Worm (Caenorhabditis elegans): ENCODE data around the gene nhr-207.

DNA sequence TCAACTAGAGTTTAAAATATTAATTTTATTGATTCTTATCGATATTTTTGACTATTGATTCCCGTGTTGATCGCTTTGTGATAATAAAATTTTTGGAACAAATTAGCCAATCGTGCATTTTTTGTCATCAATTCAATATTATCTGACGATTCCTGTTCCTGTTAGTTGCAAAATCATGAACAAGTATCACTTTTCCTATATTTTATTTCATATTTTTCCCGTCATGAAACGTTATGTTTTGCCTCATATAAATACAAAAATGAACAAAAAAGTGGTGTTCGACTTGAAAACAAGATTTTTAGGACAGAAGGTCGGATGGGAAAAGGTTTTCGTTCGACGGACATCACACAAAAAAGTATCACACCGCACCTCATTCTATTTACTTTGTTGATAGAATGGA lies 25.3 kb downstream of the nhr-207 start, which contains the start of gene C13C4.6:
- TF ChIP-seq elt-3 (tag; optimal IDR thresholded peaks at IDR 0.05) (no peak), snpc-4 (tag; optimal IDR thresholded peaks at IDR 0.05) (no peak), ZK546.5 (tag; optimal IDR thresholded peaks at IDR 0.05) (no peak), ztf-11 (tag; optimal IDR thresholded peaks at IDR 0.05) (no peak), nhr-237 (tag; optimal IDR thresholded peaks at IDR 0.05) (no peak), ztf-4 (tag; optimal IDR thresholded peaks at IDR 0.05) (no peak), ceh-16 (tag; optimal IDR thresholded peaks at IDR 0.05) (no peak), nhr-11 (tag; optimal IDR thresholded peaks at IDR 0.05) (no peak), skn-1 (tag; optimal IDR thresholded peaks at IDR 0.05) (no peak), elt-1 (tag; optimal IDR thresholded peaks at IDR 0.05) (no peak)

Measured in whole organism, L3 larva.